Worm (Caenorhabditis elegans): Measurements from ENCODE around the gene odc-1.

The odc-1 gene

DNA sequence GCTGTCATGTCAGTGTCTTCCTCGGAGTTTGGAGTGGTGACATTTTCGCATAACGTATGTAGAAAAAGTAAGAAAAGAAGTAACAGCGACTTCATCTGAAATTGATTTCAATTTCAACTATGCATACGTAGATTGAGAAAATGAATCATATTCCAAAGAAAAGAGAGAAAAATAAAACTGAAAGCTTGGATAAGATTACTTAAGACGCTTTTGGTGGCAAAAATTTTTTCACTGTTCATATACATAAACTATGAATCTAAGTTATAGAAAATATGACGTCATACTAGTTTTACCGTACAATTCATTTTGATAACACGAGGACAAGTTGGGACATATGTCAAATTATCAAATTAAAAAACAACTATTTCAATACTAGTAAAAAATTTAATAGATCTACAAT lies 34.2 kb upstream of the odc-1 start, which contains the start of gene lipl-6:
Gene lipl-6 (minus strand): TSS at position 101 of the 400 bp plus-strand sequence.
- TF ChIP-seq ceh-43 (GFP tag; optimal IDR thresholded peaks at IDR 0.05) (no peak), nhr-237 (tag; optimal IDR thresholded peaks at IDR 0.05) (no peak), nhr-28 (tag; optimal IDR thresholded peaks at IDR 0.05) (no peak), zip-8 (tag; optimal IDR thresholded peaks at IDR 0.05) (peak; percentile 87), elt-1 (tag; optimal IDR thresholded peaks at IDR 0.05; ENCODE audit: borderline replicate concordance, insufficient read depth) (no peak), pha-4 (tag; optimal IDR thresholded peaks at IDR 0.05) (no peak)

DNA sequence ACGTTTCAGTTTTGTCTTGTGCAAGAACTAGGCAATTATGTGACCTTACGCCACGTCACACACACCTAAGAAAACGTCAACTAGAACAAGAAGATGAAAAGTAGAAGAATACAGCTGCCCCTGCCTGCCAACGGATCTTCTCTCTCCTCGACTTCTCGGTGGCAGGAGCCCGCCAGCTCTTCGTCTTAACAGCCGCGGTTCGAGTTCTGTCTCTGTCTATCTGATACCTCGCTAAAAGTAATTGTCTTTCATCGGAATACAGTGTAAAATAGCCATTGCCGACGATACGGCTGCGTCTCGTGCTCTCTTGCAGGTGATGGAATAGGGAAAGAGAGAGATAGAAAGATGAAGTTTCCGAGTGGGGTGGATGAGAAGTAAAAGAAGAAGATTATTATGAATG lies 30.3 kb upstream of the odc-1 start:
- TF ChIP-seq sptf-1 (tag; optimal IDR thresholded peaks at IDR 0.05) (no peak), nhr-237 (tag; optimal IDR thresholded peaks at IDR 0.05) (no peak), unc-62 (GFP tag; optimal IDR thresholded peaks at IDR 0.05) (peak; percentile 59), elt-1 (tag; optimal IDR thresholded peaks at IDR 0.05; ENCODE audit: borderline replicate concordance, insufficient read depth) (no peak), ces-1 (GFP tag; optimal IDR thresholded peaks at IDR 0.05) (no peak), bed-3 (GFP tag; optimal IDR thresholded peaks at IDR 0.05) (no peak), M03D4.4 (tag; optimal IDR thresholded peaks at IDR 0.05) (peak; percentile 8), ceh-39 (tag; optimal IDR thresholded peaks at IDR 0.05) (no peak), blmp-1 (tag; optimal IDR thresholded peaks at IDR 0.05) (no peak), lin-13 (tag; optimal IDR thresholded peaks at IDR 0.05) (no peak), zip-8 (tag; optimal IDR thresholded peaks at IDR 0.05) (no peak), nhr-2 (tag; optimal IDR thresholded peaks at IDR 0.05) (no peak), hlh-1 (tag; optimal IDR thresholded peaks at IDR 0.05) (peak; percentile 85), mab-5 (tag; optimal IDR thresholded peaks at IDR 0.05) (no peak), unc-120 (tag; optimal IDR thresholded peaks at IDR 0.05; ENCODE audit: poor library complexity, severe bottlenecking) (peak; percentile 81)

DNA sequence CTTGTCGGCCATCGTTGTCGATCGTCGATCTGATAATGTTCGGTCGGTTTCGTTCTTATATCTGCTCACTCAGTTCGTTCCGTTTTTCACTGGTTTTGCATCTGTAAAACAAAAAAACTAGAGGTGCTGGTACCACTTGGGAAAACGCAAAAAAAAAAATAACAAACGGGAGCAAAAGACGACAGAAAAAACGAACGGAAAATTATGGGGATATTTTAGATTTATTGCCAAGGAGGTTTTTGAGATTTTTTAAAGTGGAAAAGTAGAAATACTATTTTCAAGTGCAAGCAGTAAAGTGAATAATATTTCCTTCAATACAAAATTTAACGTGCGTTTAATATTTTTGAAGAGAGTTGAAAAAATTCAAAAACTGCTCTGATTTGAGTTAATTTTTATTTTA lies 28.9 kb upstream of the odc-1 start, which contains the start of gene unc-68:
Gene unc-68 (minus strand): TSS at position 101 of the 400 bp plus-strand sequence.
- TF ChIP-seq ceh-43 (GFP tag; optimal IDR thresholded peaks at IDR 0.05), result no peak
- no peak for TF ChIP-seq ceh-83 (GFP tag; optimal IDR thresholded peaks at IDR 0.05)
- TF ChIP-seq ztf-11 (tag; optimal IDR thresholded peaks at IDR 0.05), result no peak
- no peak for TF ChIP-seq pha-4 (tag; optimal IDR thresholded peaks at IDR 0.05)
- no peak for TF ChIP-seq nhr-28 (tag; optimal IDR thresholded peaks at IDR 0.05)
- no peak for TF ChIP-seq ces-1 (GFP tag; optimal IDR thresholded peaks at IDR 0.05)
- TF ChIP-seq bed-3 (GFP tag; optimal IDR thresholded peaks at IDR 0.05), result no peak
- TF ChIP-seq lin-32 (GFP tag; optimal IDR thresholded peaks at IDR 0.05), result no peak

DNA sequence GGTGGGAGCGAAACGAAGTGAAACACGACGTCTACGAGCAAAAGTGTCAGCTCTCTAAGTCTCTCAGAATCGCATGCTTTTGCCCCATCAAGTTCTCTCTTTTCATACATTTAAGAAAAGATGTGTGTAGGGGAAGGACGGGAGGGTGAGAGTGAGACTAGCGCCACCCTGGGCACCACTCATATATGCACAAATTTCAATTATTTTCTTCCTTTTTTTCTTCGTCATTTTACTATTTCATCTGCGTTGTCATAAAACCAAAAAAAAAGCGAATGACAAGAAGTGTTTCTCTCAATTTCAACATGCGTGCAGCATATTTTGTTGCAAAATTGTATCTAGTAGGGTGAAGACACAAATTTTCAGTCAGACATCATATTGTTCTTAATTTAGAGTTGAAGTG lies 26.6 kb upstream of the odc-1 start:
- TF ChIP-seq pha-4 (tag; optimal IDR thresholded peaks at IDR 0.05), result no peak
- no peak for TF ChIP-seq ceh-43 (GFP tag; optimal IDR thresholded peaks at IDR 0.05)
- TF ChIP-seq lsy-2 (tag; optimal IDR thresholded peaks at IDR 0.05), result no peak
- no peak for TF ChIP-seq unc-39 (tag; optimal IDR thresholded peaks at IDR 0.05)
- TF ChIP-seq elt-1 (tag; optimal IDR thresholded peaks at IDR 0.05; ENCODE audit: borderline replicate concordance, insufficient read depth), result no peak
- no peak for TF ChIP-seq snpc-4 (tag; optimal IDR thresholded peaks at IDR 0.05)
- no peak for TF ChIP-seq nhr-76 (tag; optimal IDR thresholded peaks at IDR 0.05)
- TF ChIP-seq blmp-1 (tag; optimal IDR thresholded peaks at IDR 0.05), result no peak
- TF ChIP-seq bed-3 (GFP tag; optimal IDR thresholded peaks at IDR 0.05), result no peak
- no peak for TF ChIP-seq unc-120 (tag; optimal IDR thresholded peaks at IDR 0.05; ENCODE audit: poor library complexity, severe bottlenecking)
- TF ChIP-seq elt-3 (tag; optimal IDR thresholded peaks at IDR 0.05), result no peak
- TF ChIP-seq unc-62 (GFP tag; optimal IDR thresholded peaks at IDR 0.05), result no peak
- no peak for TF ChIP-seq nhr-237 (tag; optimal IDR thresholded peaks at IDR 0.05)
- no peak for TF ChIP-seq zip-8 (tag; optimal IDR thresholded peaks at IDR 0.05)
- TF ChIP-seq hlh-1 (tag; optimal IDR thresholded peaks at IDR 0.05), result no peak

DNA sequence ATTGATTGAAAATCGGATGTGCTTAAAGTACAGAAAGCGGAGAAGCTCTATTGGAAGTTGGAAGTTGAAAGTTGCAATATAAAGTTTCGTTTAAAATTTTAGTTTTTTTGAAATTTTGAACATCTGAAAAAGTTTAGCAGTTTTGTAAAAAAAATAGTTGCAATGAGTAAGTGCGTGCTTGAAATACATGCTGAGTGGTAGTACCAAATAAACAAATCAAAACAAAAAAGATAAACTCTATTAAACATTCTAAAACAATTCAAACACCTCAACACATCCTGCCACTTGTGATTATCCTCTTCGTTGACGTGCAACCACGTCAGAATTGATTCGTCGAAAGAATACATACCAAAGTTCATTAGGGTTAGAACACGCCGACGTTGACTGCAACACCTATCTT lies 19.2 kb upstream of the odc-1 start:
- TF ChIP-seq M03D4.4 (tag; optimal IDR thresholded peaks at IDR 0.05) (no peak), drap-1 (GFP tag; optimal IDR thresholded peaks at IDR 0.05) (no peak), ceh-83 (GFP tag; optimal IDR thresholded peaks at IDR 0.05) (no peak), blmp-1 (tag; optimal IDR thresholded peaks at IDR 0.05) (no peak), ceh-43 (GFP tag; optimal IDR thresholded peaks at IDR 0.05) (no peak), ham-2 (GFP tag; optimal IDR thresholded peaks at IDR 0.05) (no peak), nhr-237 (tag; optimal IDR thresholded peaks at IDR 0.05) (no peak), mls-2 (tag; optimal IDR thresholded peaks at IDR 0.05) (no peak), hlh-1 (tag; optimal IDR thresholded peaks at IDR 0.05) (no peak), nhr-2 (tag; optimal IDR thresholded peaks at IDR 0.05) (no peak), pha-4 (tag; optimal IDR thresholded peaks at IDR 0.05) (no peak), unc-120 (tag; optimal IDR thresholded peaks at IDR 0.05; ENCODE audit: poor library complexity, severe bottlenecking) (no peak), elt-3 (tag; optimal IDR thresholded peaks at IDR 0.05) (no peak), bed-3 (GFP tag; optimal IDR thresholded peaks at IDR 0.05) (no peak), zip-8 (tag; optimal IDR thresholded peaks at IDR 0.05) (no peak), unc-62 (GFP tag; optimal IDR thresholded peaks at IDR 0.05) (no peak), nhr-76 (tag; optimal IDR thresholded peaks at IDR 0.05) (no peak)
